Worm (Caenorhabditis elegans) whole organism, L3 larva: ENCODE measurements around the gene scpl-4.

ENCODE experiments used
- R02D3.7 ChIP-seq: fragments of 150-350 bp; optimal IDR thresholded peaks from 2 replicates; lab custom pipeline; 2014; ENCODE audit warnings: missing biosample characterization, missing genetic modification characterization
- ZK546.5 ChIP-seq: sonication (generic microtip); optimal IDR thresholded peaks from 2 replicates; lab custom pipeline; 2017; ENCODE audit warnings: missing biosample characterization, missing genetic modification characterization
- aly-2 ChIP-seq: fragments of 150-350 bp; optimal IDR thresholded peaks from 2 replicates; lab custom pipeline; 2014; ENCODE audit warnings: missing biosample characterization, missing genetic modification characterization
- ama-1 ChIP-seq: fragments of 150-350 bp; optimal IDR thresholded peaks from 2 replicates; lab custom pipeline; 2018
- ceh-16 ChIP-seq: sonication (generic microtip); optimal IDR thresholded peaks from 2 replicates; lab custom pipeline; 2017; ENCODE audit warnings: missing biosample characterization, missing genetic modification characterization
- ceh-28 ChIP-seq: fragments of 150-350 bp; optimal IDR thresholded peaks from 2 replicates; lab custom pipeline; 2014; ENCODE audit warnings: missing biosample characterization, missing genetic modification reagents, missing genetic modification characterization
- ceh-82 ChIP-seq: fragments of 150-350 bp; optimal IDR thresholded peaks from 2 replicates; lab custom pipeline; 2014; ENCODE audit warnings: missing biosample characterization, missing genetic modification characterization
- ceh-9 ChIP-seq: sonication (generic microtip); optimal IDR thresholded peaks from 2 replicates; lab custom pipeline; 2018; ENCODE audit warnings: missing biosample characterization, missing genetic modification characterization
- daf-12 ChIP-seq: fragments of 150-350 bp; optimal IDR thresholded peaks from 2 replicates; lab custom pipeline; 2014; ENCODE audit warnings: missing biosample characterization, missing genetic modification reagents, missing genetic modification characterization
- egl-5 ChIP-seq: fragments of 150-350 bp; optimal IDR thresholded peaks from 2 replicates; lab custom pipeline; 2017; ENCODE audit warnings: missing biosample characterization, missing genetic modification reagents, missing genetic modification characterization, inconsistent platforms
- elt-1 ChIP-seq: fragments of 150-350 bp; optimal IDR thresholded peaks from 2 replicates; lab custom pipeline; 2014; ENCODE audit warnings: missing biosample characterization, missing genetic modification characterization
- elt-3 ChIP-seq, 3 experiments: fragments of 150-350 bp in 1 of 3; sonication (generic microtip) in 2 of 3; optimal IDR thresholded peaks; 2 replicates in 2 of 3; 4 replicates in 1 of 3; lab custom pipeline; 2014 to 2017; ENCODE audit warnings: missing biosample characterization in 3 of 3, missing genetic modification characterization in 3 of 3
- eor-1 ChIP-seq, 2 experiments: fragments of 150-350 bp; optimal IDR thresholded peaks; 2 replicates each; lab custom pipeline; 2014 to 2018; ENCODE audit warnings: missing biosample characterization in 2 of 2, missing genetic modification characterization in 2 of 2
- fkh-10 ChIP-seq: sonication (generic microtip); optimal IDR thresholded peaks from 2 replicates; lab custom pipeline; 2017; ENCODE audit warnings: missing biosample characterization, missing genetic modification reagents, missing genetic modification characterization
- fkh-2 ChIP-seq: fragments of 150-350 bp; optimal IDR thresholded peaks from 2 replicates; lab custom pipeline; 2014; ENCODE audit warnings: missing biosample characterization, missing genetic modification reagents, missing genetic modification characterization
- fos-1 ChIP-seq: fragments of 150-350 bp; optimal IDR thresholded peaks from 2 replicates; lab custom pipeline; 2014; ENCODE audit warnings: missing biosample characterization, missing genetic modification characterization
- hmg-11 ChIP-seq: sonication (generic microtip); optimal IDR thresholded peaks from 2 replicates; lab custom pipeline; 2016; ENCODE audit warnings: missing genetic modification characterization, missing compliant biosample characterization
- jun-1 ChIP-seq: fragments of 150-350 bp; optimal IDR thresholded peaks from 2 replicates; lab custom pipeline; 2014; ENCODE audit warnings: missing biosample characterization, missing genetic modification reagents, missing genetic modification characterization
- lin-15B ChIP-seq: fragments of 150-350 bp; optimal IDR thresholded peaks from 2 replicates; lab custom pipeline; 2014; ENCODE audit warnings: missing biosample characterization, missing genetic modification characterization
- lin-39 ChIP-seq: fragments of 150-350 bp; optimal IDR thresholded peaks from 2 replicates; lab custom pipeline; 2018; ENCODE audit warnings: missing biosample characterization, missing genetic modification reagents, missing genetic modification characterization
- lsy-12 ChIP-seq: sonication (generic microtip); optimal IDR thresholded peaks from 2 replicates; lab custom pipeline; 2016; ENCODE audit warnings: mild to moderate bottlenecking, missing genetic modification characterization, missing compliant biosample characterization
- mdl-1 ChIP-seq: fragments of 150-350 bp; optimal IDR thresholded peaks from 2 replicates; lab custom pipeline; 2014; ENCODE audit warnings: missing biosample characterization, missing genetic modification characterization
- nhr-11 ChIP-seq: fragments of 150-350 bp; optimal IDR thresholded peaks from 2 replicates; lab custom pipeline; 2014; ENCODE audit warnings: missing biosample characterization, missing genetic modification characterization
- nhr-12 ChIP-seq: fragments of 150-350 bp; optimal IDR thresholded peaks from 2 replicates; lab custom pipeline; 2014; ENCODE audit warnings: missing biosample characterization, missing genetic modification characterization
- nhr-23 ChIP-seq: fragments of 150-350 bp; optimal IDR thresholded peaks from 2 replicates; lab custom pipeline; 2014; ENCODE audit warnings: missing biosample characterization, missing genetic modification reagents, missing genetic modification characterization
- nhr-237 ChIP-seq: fragments of 150-350 bp; optimal IDR thresholded peaks from 2 replicates; lab custom pipeline; 2014; ENCODE audit warnings: missing biosample characterization, missing genetic modification characterization
- nhr-25 ChIP-seq: sonication (generic microtip); optimal IDR thresholded peaks from 2 replicates; lab custom pipeline; 2017; ENCODE audit warnings: missing biosample characterization, missing genetic modification characterization
- nhr-28 ChIP-seq: fragments of 150-350 bp; optimal IDR thresholded peaks from 2 replicates; lab custom pipeline; 2014; ENCODE audit warnings: missing biosample characterization, missing genetic modification characterization
- nhr-67 ChIP-seq: fragments of 150-350 bp; optimal IDR thresholded peaks from 2 replicates; lab custom pipeline; 2014; ENCODE audit warnings: missing biosample characterization, missing genetic modification characterization
- nhr-76 ChIP-seq: fragments of 150-350 bp; sonication (generic microtip); optimal IDR thresholded peaks from 5 replicates; lab custom pipeline; 2014; ENCODE audit warnings: missing biosample characterization, missing genetic modification characterization
- nhr-77 ChIP-seq: fragments of 150-350 bp; optimal IDR thresholded peaks from 2 replicates; lab custom pipeline; 2014; ENCODE audit warnings: missing biosample characterization, missing genetic modification characterization
- pha-4 ChIP-seq: fragments of 150-350 bp; optimal IDR thresholded peaks from 2 replicates; lab custom pipeline; 2014; ENCODE audit warnings: missing biosample characterization, missing genetic modification reagents, missing genetic modification characterization
- pqm-1 ChIP-seq: fragments of 150-350 bp; optimal IDR thresholded peaks from 2 replicates; lab custom pipeline; 2017; ENCODE audit warnings: missing biosample characterization, missing genetic modification characterization, inconsistent platforms
- sea-2 ChIP-seq: fragments of 150-350 bp; sonication (generic microtip); optimal IDR thresholded peaks from 4 replicates; lab custom pipeline; 2014; ENCODE audit warnings: missing biosample characterization, missing genetic modification reagents, missing genetic modification characterization
- snpc-4 ChIP-seq: fragments of 150-350 bp; optimal IDR thresholded peaks from 2 replicates; lab custom pipeline; 2014; ENCODE audit warnings: missing biosample characterization, missing genetic modification characterization
- tbx-2 ChIP-seq: sonication (generic microtip); optimal IDR thresholded peaks from 2 replicates; lab custom pipeline; 2016; ENCODE audit warnings: mild to moderate bottlenecking, missing genetic modification characterization, missing compliant biosample characterization
- unc-39 ChIP-seq: sonication (generic microtip); optimal IDR thresholded peaks from 4 replicates; lab custom pipeline; 2017; ENCODE audit warnings: missing biosample characterization, missing genetic modification characterization
- unc-62 ChIP-seq: fragments of 150-350 bp; sonication (generic microtip); optimal IDR thresholded peaks from 4 replicates; lab custom pipeline; 2014; ENCODE audit warnings: missing biosample characterization, missing genetic modification reagents, missing genetic modification characterization
- zag-1 ChIP-seq: fragments of 150-350 bp; optimal IDR thresholded peaks from 2 replicates; lab custom pipeline; 2014; ENCODE audit warnings: missing biosample characterization, missing genetic modification characterization
- ztf-11 ChIP-seq: fragments of 150-350 bp; optimal IDR thresholded peaks from 2 replicates; lab custom pipeline; 2014; ENCODE audit warnings: missing biosample characterization, missing genetic modification characterization
- ztf-4 ChIP-seq: fragments of 150-350 bp; optimal IDR thresholded peaks from 2 replicates; lab custom pipeline; 2014; ENCODE audit warnings: missing biosample characterization, missing genetic modification characterization

Gene scpl-4

ce11 chrV:10598670-10599154 is at the start of gene scpl-4:
scpl-4 (plus strand) TSS chrV:10599104.
- TF ChIP-seq nhr-28 (no peak), ZK546.5 (no peak), sea-2 (no peak), daf-12 (tag; lab: Kevin White, UChicago) (no peak), ama-1 (lab: Kevin White, UChicago) (no peak), fkh-10 (GFP tag; lab: Kevin White, UChicago) (no peak), ceh-82 (no peak), eor-1 (tag; optimal IDR thresholded peaks at IDR 0.05; lab: Kevin White, UChicago) (no peak), pqm-1 (tag; lab: Kevin White, UChicago) (no peak)

- TF ChIP-seq ZK546.5 = no peak
- no peak for TF ChIP-seq ceh-16 (tag; lab: Kevin White, UChicago)
- no peak for TF ChIP-seq nhr-67
- no peak for TF ChIP-seq unc-62 (GFP tag; lab: Kevin White, UChicago)
- TF ChIP-seq ztf-4 (tag; lab: Kevin White, UChicago) = no peak
- no peak for TF ChIP-seq ceh-28 (tag; lab: Kevin White, UChicago)
- TF ChIP-seq fkh-10 (GFP tag; lab: Kevin White, UChicago) = no peak
- no peak for TF ChIP-seq ama-1 (lab: Kevin White, UChicago)
- TF ChIP-seq pha-4 (tag; lab: Kevin White, UChicago) = no peak
- no peak for TF ChIP-seq lsy-12
- TF ChIP-seq fos-1 (tag; lab: Kevin White, UChicago) = no peak
- TF ChIP-seq nhr-77 (tag; lab: Kevin White, UChicago) = no peak
- TF ChIP-seq jun-1 (tag; lab: Kevin White, UChicago) = no peak
These were observed 49.2 kb upstream of the scpl-4 start, which contains the start of gene F32G8.2 for ce11 chrV:10549717-10550116. F32G8.2 (plus strand) TSS chrV:10550017.

DNA sequence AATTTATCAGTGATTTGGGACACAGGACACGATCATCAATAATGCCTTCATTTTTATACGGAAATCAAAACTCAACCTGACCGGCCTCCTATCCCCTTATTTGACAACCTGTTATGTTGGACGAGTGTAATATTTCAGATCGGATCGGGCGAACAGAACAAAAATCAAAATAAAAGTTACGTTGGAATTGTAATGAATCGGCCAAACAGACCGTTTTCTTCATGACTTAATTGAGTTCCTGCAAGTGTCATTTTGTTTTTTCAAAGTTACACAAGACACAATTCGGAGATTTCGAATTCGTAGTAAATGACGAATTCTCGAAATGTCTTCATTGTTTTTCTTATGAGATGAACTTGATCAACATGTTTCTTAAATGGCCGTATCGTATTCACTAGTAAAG is 43.7 kb upstream of the scpl-4 start, which contains the start of gene F32G8.3:
Gene F32G8.3 (minus strand): TSS at position 101 of the 400 bp plus-strand sequence.
- TF ChIP-seq eor-1 (tag; optimal IDR thresholded peaks at IDR 0.05; lab: Kevin White, UChicago) (no peak), ceh-82 (no peak), egl-5 (tag; lab: Kevin White, UChicago) (no peak), pqm-1 (tag; lab: Kevin White, UChicago) (no peak), zag-1 (tag; lab: Kevin White, UChicago) (no peak), fkh-2 (tag; lab: Kevin White, UChicago) (no peak), ztf-4 (tag; lab: Kevin White, UChicago) (no peak), ztf-11 (tag; lab: Kevin White, UChicago) (no peak)
- TF ChIP-seq, all 47 proteins: peak for 0

ce11 chrV:10556362-10556761 is 42.5 kb upstream of the scpl-4 start:
- TF ChIP-seq eor-1 (tag; optimal IDR thresholded peaks at IDR 0.05; lab: Kevin White, UChicago) (no peak), ceh-9 (no peak), nhr-77 (tag; lab: Kevin White, UChicago) (no peak), mdl-1 (no peak), snpc-4 (tag; lab: Kevin White, UChicago) (no peak), nhr-12 (tag; lab: Kevin White, UChicago) (no peak), nhr-28 (no peak), unc-39 (tag; lab: Kevin White, UChicago) (no peak), nhr-237 (tag; lab: Kevin White, UChicago) (no peak)

DNA sequence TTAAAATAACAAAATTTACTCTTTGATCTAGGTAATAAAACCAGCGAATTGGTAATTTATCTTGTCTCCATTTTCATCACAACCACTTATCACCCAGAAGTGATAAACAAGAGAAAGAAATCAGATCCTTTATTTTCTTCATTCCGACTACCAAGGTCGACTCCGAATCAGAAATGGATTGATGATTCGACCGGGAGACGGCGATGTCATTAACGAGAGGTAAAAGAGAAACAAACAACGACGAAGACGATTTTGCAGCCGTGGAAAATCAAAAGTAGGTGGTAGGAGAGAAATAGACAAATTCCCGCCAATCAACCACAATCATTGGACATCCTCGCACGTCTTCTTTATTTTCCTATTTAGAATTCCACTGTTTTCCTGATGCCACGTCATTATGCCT is 41.8 kb upstream of the scpl-4 start:
- TF ChIP-seq lin-15B (no peak), nhr-23 (tag; lab: Kevin White, UChicago) (peak; percentile 40), aly-2 (tag; lab: Kevin White, UChicago) (no peak), ama-1 (lab: Kevin White, UChicago) (no peak), nhr-237 (tag; lab: Kevin White, UChicago) (no peak), fkh-10 (GFP tag; lab: Kevin White, UChicago) (no peak), jun-1 (tag; lab: Kevin White, UChicago) (no peak), snpc-4 (tag; lab: Kevin White, UChicago) (no peak), tbx-2 (no peak), nhr-28 (no peak), elt-3 (tag; optimal IDR thresholded peaks at IDR 0.05; lab: Kevin White, UChicago) (peak in 1 of 3 experiments; percentile 55), fos-1 (tag; lab: Kevin White, UChicago) (no peak), pqm-1 (tag; lab: Kevin White, UChicago) (no peak), hmg-11 (no peak), R02D3.7 (tag; lab: Kevin White, UChicago) (no peak), nhr-11 (tag; lab: Kevin White, UChicago) (no peak), zag-1 (tag; lab: Kevin White, UChicago) (no peak), nhr-67 (no peak), lin-39 (tag; lab: Kevin White, UChicago) (no peak), unc-39 (tag; lab: Kevin White, UChicago) (no peak), pha-4 (tag; lab: Kevin White, UChicago) (no peak), elt-1 (tag; lab: Kevin White, UChicago) (no peak), ztf-11 (tag; lab: Kevin White, UChicago) (no peak), nhr-76 (tag; lab: Kevin White, UChicago) (no peak), ceh-16 (tag; lab: Kevin White, UChicago) (no peak), nhr-25 (peak; percentile 24)
